Fruit fly (Drosophila melanogaster) Kc167 (cell line): ENCODE measurements around the gene CG31142.

ENCODE experiments used
- h ChIP-seq: fragments of >200 bp; optimal IDR thresholded peaks from 3 replicates; lab custom pipeline; 2018; ENCODE audit warnings: missing external identifiers
- insv ChIP-seq: fragments of >200 bp; optimal IDR thresholded peaks from 3 replicates; lab custom pipeline; 2018; ENCODE audit warnings: missing external identifiers
- psq ChIP-seq: fragments of >200 bp; optimal IDR thresholded peaks from 2 replicates; lab custom pipeline; 2017; ENCODE audit warnings: missing external identifiers

- TF ChIP-seq insv (lab: Kevin White, UChicago) = no peak
- no peak for TF ChIP-seq h (lab: Kevin White, UChicago)
- TF ChIP-seq psq = no peak
These were observed 43.4 kb upstream of the CG31142 start for dm6 chr3R:23885660-23886059.
